Fruit fly (Drosophila melanogaster) whole organism, embryonic: ENCODE data around the gene Or69a.

Experiments
- ATbp ChIP-seq: fragments of 200-800 bp; sonication (Bioruptor generic); optimal IDR thresholded peaks from 2 replicates; lab custom pipeline; 2017; ENCODE audit warnings: missing biosample characterization, mild to moderate bottlenecking, missing genetic modification characterization, missing genetic modification reagents
- Bdp1 ChIP-seq: fragments of 200-800 bp; sonication (Bioruptor generic); optimal IDR thresholded peaks from 3 replicates; lab custom pipeline; 2016; ENCODE audit warnings: missing biosample characterization, missing genetic modification characterization
- CG10321 ChIP-seq: fragments of 200-800 bp; sonication (Bioruptor generic); IDR thresholded peaks from 2 replicates; pipeline ENCODE4 v1.3.6; 2022; ENCODE audit warnings: missing biosample characterization, missing genetic modification characterization
- CG10366 ChIP-seq: fragments of 200-800 bp; sonication (Bioruptor generic); IDR thresholded peaks from 2 replicates; pipeline ENCODE4 v1.3.6; 2022; ENCODE audit warnings: missing biosample characterization, missing genetic modification characterization
- CG1233 ChIP-seq: fragments of 200-800 bp; sonication (Bioruptor generic); optimal IDR thresholded peaks from 4 replicates; lab custom pipeline; 2018; ENCODE audit warnings: missing biosample characterization, mild to moderate bottlenecking, missing genetic modification characterization
- CG13894 ChIP-seq: fragments of 200-800 bp; sonication (Bioruptor generic); optimal IDR thresholded peaks from 3 replicates; lab custom pipeline; 2018; ENCODE audit warnings: missing biosample characterization, mild to moderate bottlenecking, missing genetic modification characterization, moderate library complexity
- CG16779 ChIP-seq: fragments of 200-800 bp; sonication (Bioruptor generic); IDR thresholded peaks from 2 replicates; pipeline ENCODE4 v1.3.6; 2022; ENCODE audit warnings: missing biosample characterization, missing genetic modification characterization
- CG16813 ChIP-seq: fragments of 200-800 bp; sonication (Bioruptor generic); IDR thresholded peaks from 3 replicates; pipeline ENCODE4 v1.3.6; 2022; ENCODE audit warnings: missing biosample characterization, missing genetic modification characterization; ENCODE audit not compliant: partially characterized antibody
- CG17328 ChIP-seq: fragments of 200-800 bp; sonication (Bioruptor generic); IDR thresholded peaks from 2 replicates; pipeline ENCODE4 v1.3.6; 2022; ENCODE audit warnings: missing biosample characterization, missing genetic modification characterization
- CG17385 ChIP-seq: fragments of 200-800 bp; sonication (Bioruptor generic); optimal IDR thresholded peaks from 3 replicates; lab custom pipeline; 2018; ENCODE audit warnings: missing biosample characterization, mild to moderate bottlenecking, missing genetic modification characterization
- CG1792 ChIP-seq: fragments of 200-800 bp; sonication (Bioruptor generic); optimal IDR thresholded peaks from 2 replicates; lab custom pipeline; 2016; ENCODE audit warnings: missing biosample characterization, missing genetic modification characterization
- CG2116 ChIP-seq: fragments of 200-800 bp; sonication (Bioruptor generic); optimal IDR thresholded peaks from 3 replicates; lab custom pipeline; 2018; ENCODE audit warnings: missing biosample characterization, mild to moderate bottlenecking, missing genetic modification characterization
- CG2678 ChIP-seq: fragments of 200-800 bp; sonication (Bioruptor generic); optimal IDR thresholded peaks from 3 replicates; lab custom pipeline; 2019; ENCODE audit warnings: missing biosample characterization, mild to moderate bottlenecking, missing genetic modification characterization, moderate library complexity
- CG30403 ChIP-seq: fragments of 200-800 bp; sonication (Bioruptor generic); optimal IDR thresholded peaks from 3 replicates; lab custom pipeline; 2016; ENCODE audit warnings: missing biosample characterization, missing genetic modification characterization
- CG3838 ChIP-seq: fragments of 200-800 bp; sonication (Bioruptor generic); optimal IDR thresholded peaks from 3 replicates; lab custom pipeline; 2016; ENCODE audit warnings: missing biosample characterization, missing genetic modification characterization
- CG43689 ChIP-seq: fragments of 200-800 bp; sonication (Bioruptor generic); IDR thresholded peaks from 2 replicates; pipeline ENCODE4 v1.3.6; 2022; ENCODE audit warnings: missing biosample characterization, missing genetic modification characterization
- CG6254 ChIP-seq: fragments of 200-800 bp; sonication (Bioruptor generic); optimal IDR thresholded peaks from 3 replicates; lab custom pipeline; 2017; ENCODE audit warnings: mild to moderate bottlenecking, missing biosample characterization, missing genetic modification reagents, missing genetic modification characterization
- CG7357 ChIP-seq: fragments of 200-800 bp; sonication (Bioruptor generic); IDR thresholded peaks from 3 replicates; pipeline ENCODE4 v1.3.6; 2022; ENCODE audit warnings: missing biosample characterization, missing genetic modification characterization
- CG8089 ChIP-seq: fragments of 200-800 bp; sonication (Bioruptor generic); optimal IDR thresholded peaks from 3 replicates; lab custom pipeline; 2016; ENCODE audit warnings: missing biosample characterization, missing genetic modification characterization
- CG9932 ChIP-seq: fragments of 200-800 bp; sonication (Bioruptor generic); IDR thresholded peaks from 2 replicates; pipeline ENCODE4 v1.3.6; 2022; ENCODE audit warnings: missing biosample characterization, missing genetic modification characterization
- Camta ChIP-seq: fragments of 200-800 bp; sonication (Bioruptor generic); optimal IDR thresholded peaks from 2 replicates; lab custom pipeline; 2016; ENCODE audit warnings: missing biosample characterization, missing genetic modification characterization
- Chrac-16 ChIP-seq: fragments of 200-800 bp; sonication (Bioruptor generic); optimal IDR thresholded peaks from 3 replicates; lab custom pipeline; 2016; ENCODE audit warnings: missing biosample characterization, missing genetic modification characterization
- Deaf1 ChIP-seq: fragments of 200-800 bp; optimal IDR thresholded peaks from 3 replicates; lab custom pipeline; 2019; ENCODE audit warnings: missing biosample characterization, mild to moderate bottlenecking, missing genetic modification characterization, moderate library complexity
- Dfd ChIP-seq, 2 experiments: fragments of >200 bp; optimal IDR thresholded peaks; 2 replicates each; lab custom pipeline; 2017; ENCODE audit warnings: missing biosample characterization in 2 of 2, missing genetic modification characterization in 2 of 2
- Dref ChIP-seq: fragments of 200-800 bp; sonication (Bioruptor generic); IDR thresholded peaks from 2 replicates; pipeline ENCODE4 v1.3.6; 2022; ENCODE audit warnings: missing biosample characterization, missing genetic modification characterization
- Mrtf ChIP-seq: fragments of 200-800 bp; sonication (Bioruptor generic); IDR thresholded peaks from 3 replicates; pipeline ENCODE4 v1.3.6; 2022; ENCODE audit warnings: missing biosample characterization, missing genetic modification characterization
- Sin3A ChIP-seq: fragments of >200 bp; optimal IDR thresholded peaks from 2 replicates; lab custom pipeline; 2018
- Sox100B ChIP-seq: fragments of 200-800 bp; sonication (Bioruptor generic); optimal IDR thresholded peaks from 3 replicates; lab custom pipeline; 2018; ENCODE audit warnings: missing biosample characterization, mild to moderate bottlenecking, missing genetic modification characterization
- Xbp1 ChIP-seq: fragments of 200-800 bp; sonication (Bioruptor generic); optimal IDR thresholded peaks from 3 replicates; lab custom pipeline; 2016; ENCODE audit warnings: missing biosample characterization, mild to moderate bottlenecking, missing genetic modification characterization
- ab ChIP-seq: fragments of 200-800 bp; sonication (Bioruptor generic); optimal IDR thresholded peaks from 2 replicates; lab custom pipeline; 2016; ENCODE audit warnings: missing biosample characterization, missing genetic modification characterization
- amos ChIP-seq: fragments of 200-800 bp; sonication (Bioruptor generic); IDR thresholded peaks from 2 replicates; pipeline ENCODE4 v1.3.6; 2022; ENCODE audit warnings: missing biosample characterization, missing genetic modification characterization; ENCODE audit not compliant: partially characterized antibody
- bowl ChIP-seq: fragments of 200-800 bp; sonication (Bioruptor generic); IDR thresholded peaks from 2 replicates; pipeline ENCODE4 v1.3.6; 2022; ENCODE audit warnings: missing biosample characterization, missing genetic modification characterization
- btn ChIP-seq: fragments of 200-800 bp; sonication (Bioruptor generic); optimal IDR thresholded peaks from 2 replicates; lab custom pipeline; 2016; ENCODE audit warnings: missing biosample characterization, missing genetic modification characterization
- chinmo ChIP-seq: fragments of 200-800 bp; sonication (Bioruptor generic); IDR thresholded peaks from 4 replicates; pipeline ENCODE4 v1.3.6; 2022; ENCODE audit warnings: missing biosample characterization, missing genetic modification characterization; ENCODE audit not compliant: partially characterized antibody
- gcm2 ChIP-seq: fragments of 200-800 bp; sonication (Bioruptor generic); optimal IDR thresholded peaks from 2 replicates; lab custom pipeline; 2016; ENCODE audit warnings: missing biosample characterization, missing genetic modification characterization
- gsb-n ChIP-seq: fragments of 200-800 bp; sonication (Bioruptor generic); optimal IDR thresholded peaks from 3 replicates; lab custom pipeline; 2018; ENCODE audit warnings: missing biosample characterization, mild to moderate bottlenecking, missing genetic modification characterization
- ham ChIP-seq: fragments of 200-800 bp; sonication (Bioruptor generic); IDR thresholded peaks from 2 replicates; pipeline ENCODE4 v1.3.6; 2022; ENCODE audit warnings: missing biosample characterization, missing genetic modification characterization
- hkb ChIP-seq, 2 experiments: fragments of 200-800 bp in 1 of 2; fragments of >200 bp in 1 of 2; sonication (Bioruptor generic) in 1 of 2; IDR thresholded peaks in 1 of 2; optimal IDR thresholded peaks in 1 of 2; 2 replicates each; pipeline versions ENCODE4 v1.3.6 to Lab custom; 2017 to 2022; ENCODE audit warnings: missing biosample characterization in 1 of 2, missing genetic modification characterization in 1 of 2
- jigr1 ChIP-seq: fragments of 200-800 bp; sonication (Bioruptor generic); IDR thresholded peaks from 3 replicates; pipeline ENCODE4 v1.3.6; 2022; ENCODE audit warnings: missing biosample characterization, missing genetic modification characterization
- jumu ChIP-seq: fragments of 200-800 bp; sonication (Bioruptor generic); optimal IDR thresholded peaks from 3 replicates; lab custom pipeline; 2016; ENCODE audit warnings: missing biosample characterization, missing genetic modification characterization
- kay ChIP-seq: fragments of 200-800 bp; sonication (Bioruptor generic); optimal IDR thresholded peaks from 2 replicates; lab custom pipeline; 2016; ENCODE audit warnings: missing biosample characterization, missing genetic modification characterization
- lbe ChIP-seq: fragments of 200-800 bp; sonication (Bioruptor generic); optimal IDR thresholded peaks from 2 replicates; lab custom pipeline; 2016; ENCODE audit warnings: missing biosample characterization, mild to moderate bottlenecking, missing genetic modification characterization
- lmd ChIP-seq: fragments of 200-800 bp; sonication (Bioruptor generic); IDR thresholded peaks from 2 replicates; pipeline ENCODE4 v1.3.6; 2022; ENCODE audit warnings: missing biosample characterization, missing genetic modification characterization
- oc ChIP-seq: fragments of 200-800 bp; sonication (Bioruptor generic); optimal IDR thresholded peaks from 2 replicates; lab custom pipeline; 2018; ENCODE audit warnings: missing biosample characterization, mild to moderate bottlenecking, missing genetic modification characterization, moderate library complexity
- odd ChIP-seq: fragments of 200-800 bp; sonication (Bioruptor generic); optimal IDR thresholded peaks from 2 replicates; lab custom pipeline; 2017; ENCODE audit warnings: missing biosample characterization, mild to moderate bottlenecking, missing genetic modification characterization
- otp ChIP-seq: fragments of 200-800 bp; sonication (Bioruptor generic); IDR thresholded peaks from 3 replicates; pipeline ENCODE4, ENCODE4 v1.3.6; 2022; ENCODE audit warnings: missing biosample characterization, missing genetic modification characterization
- pfk ChIP-seq: fragments of 200-800 bp; sonication (Bioruptor generic); optimal IDR thresholded peaks from 2 replicates; lab custom pipeline; 2018; ENCODE audit warnings: missing biosample characterization, mild to moderate bottlenecking, missing genetic modification characterization, moderate library complexity
- seq ChIP-seq: fragments of 200-800 bp; sonication (Bioruptor generic); IDR thresholded peaks from 2 replicates; pipeline ENCODE4 v1.3.6; 2022; ENCODE audit warnings: missing biosample characterization, missing genetic modification characterization
- sima ChIP-seq: fragments of 200-800 bp; sonication (Bioruptor generic); optimal IDR thresholded peaks from 2 replicates; lab custom pipeline; 2016; ENCODE audit warnings: missing biosample characterization, missing genetic modification characterization
- sob ChIP-seq: fragments of 200-800 bp; sonication (Bioruptor generic); IDR thresholded peaks from 2 replicates; pipeline ENCODE4 v1.3.6; 2022; ENCODE audit warnings: missing biosample characterization, missing genetic modification characterization
- unc-4 ChIP-seq: fragments of 200-800 bp; sonication (Bioruptor generic); IDR thresholded peaks from 2 replicates; pipeline ENCODE4 v1.3.6; 2022; ENCODE audit warnings: missing biosample characterization, missing genetic modification characterization; ENCODE audit not compliant: partially characterized antibody
- zen ChIP-seq: fragments of 200-800 bp; sonication (Bioruptor generic); optimal IDR thresholded peaks from 3 replicates; lab custom pipeline; 2018; ENCODE audit warnings: missing biosample characterization, mild to moderate bottlenecking, missing genetic modification characterization, moderate library complexity

Or69a gene

DNA sequence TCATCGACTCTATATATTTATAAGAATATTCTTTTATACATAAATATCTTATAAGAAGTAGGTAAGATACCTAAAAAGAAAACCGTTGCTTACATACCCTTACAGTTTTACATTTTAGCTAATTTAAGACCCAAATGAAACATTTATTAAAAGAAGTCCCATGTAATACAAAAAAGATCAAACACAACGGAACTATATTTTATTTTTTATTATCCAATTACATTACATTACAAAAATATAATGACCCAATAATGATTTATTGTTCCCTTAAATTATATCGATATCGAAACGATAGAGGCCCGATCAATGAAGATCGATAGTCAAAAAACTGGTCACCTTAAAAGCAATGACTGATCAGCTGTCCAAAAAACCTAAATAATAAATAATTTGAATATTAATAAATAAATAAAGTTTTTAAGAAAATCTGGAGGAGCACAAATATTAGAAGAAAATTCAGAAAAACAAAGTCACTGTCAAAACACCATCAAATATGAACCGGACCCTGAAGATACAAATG, 40.5 kb upstream of the Or69a start (continued):
- TF ChIP-seq btn (GFP tag; lab: Kevin White, UChicago) (no peak), CG1792 (no peak), Xbp1 (GFP tag; lab: Kevin White, UChicago) (no peak), gcm2 (GFP tag; lab: Kevin White, UChicago) (no peak), Camta (GFP tag; lab: Kevin White, UChicago) (no peak), ATbp (GFP tag; lab: Kevin White, UChicago) (no peak), CG17328 (GFP tag; lab: Robert Waterston, UW) (no peak), lmd (GFP tag; lab: Robert Waterston, UW) (no peak), Chrac-16 (no peak), chinmo (no peak), jigr1 (GFP tag; lab: Robert Waterston, UW) (no peak), ab (no peak), CG3838 (no peak), Dref (GFP tag; lab: Robert Waterston, UW) (peak; percentile 75), jumu (GFP tag; lab: Kevin White, UChicago) (no peak), CG43689 (no peak), CG8089 (GFP tag; lab: Kevin White, UChicago) (no peak), seq (GFP tag; lab: Robert Waterston, UW) (no peak), Bdp1 (GFP tag; lab: Kevin White, UChicago) (no peak), kay (GFP tag; lab: Kevin White, UChicago) (no peak), CG2116 (peak; percentile 46), Dfd (GFP tag; optimal IDR thresholded peaks at IDR 0.05; lab: Kevin White, UChicago) (no peak), odd (no peak), zen (tag; lab: Kevin White, UChicago) (peak; percentile 67), CG13894 (tag; lab: Kevin White, UChicago) (no peak), amos (GFP tag; lab: Robert Waterston, UW) (peak; percentile 71), CG16813 (GFP tag; lab: Robert Waterston, UW) (peak; percentile 67), CG1233 (GFP tag; lab: Kevin White, UChicago) (no peak), hkb (optimal IDR thresholded peaks at IDR 0.05; lab: Kevin White, UChicago) (no peak), hkb (GFP tag; IDR thresholded peaks at IDR 0.05; lab: Robert Waterston, UW) (no peak), unc-4 (peak; percentile 71), otp (GFP tag; lab: Robert Waterston, UW) (no peak), ham (GFP tag; lab: Robert Waterston, UW) (no peak), Deaf1 (tag; lab: Kevin White, UChicago) (no peak), CG16779 (no peak), sima (no peak), CG10321 (GFP tag; lab: Robert Waterston, UW) (no peak), sob (GFP tag; lab: Robert Waterston, UW) (no peak), CG30403 (no peak), gsb-n (tag; lab: Kevin White, UChicago) (no peak), CG7357 (no peak), CG2678 (no peak), oc (no peak), CG9932 (no peak), CG17385 (GFP tag; lab: Kevin White, UChicago) (no peak), CG6254 (GFP tag; lab: Kevin White, UChicago) (no peak), Sox100B (GFP tag; lab: Kevin White, UChicago) (no peak), Sin3A (lab: Kevin White, UChicago) (no peak), Mrtf (no peak), lbe (GFP tag; lab: Kevin White, UChicago) (peak; percentile 29), bowl (GFP tag; lab: Robert Waterston, UW) (no peak), CG10366 (GFP tag; lab: Robert Waterston, UW) (no peak), pfk (GFP tag; lab: Kevin White, UChicago) (no peak)
